Fruit fly (Drosophila melanogaster): ENCODE data around the gene CG42812.

Gene CG42812

DNA sequence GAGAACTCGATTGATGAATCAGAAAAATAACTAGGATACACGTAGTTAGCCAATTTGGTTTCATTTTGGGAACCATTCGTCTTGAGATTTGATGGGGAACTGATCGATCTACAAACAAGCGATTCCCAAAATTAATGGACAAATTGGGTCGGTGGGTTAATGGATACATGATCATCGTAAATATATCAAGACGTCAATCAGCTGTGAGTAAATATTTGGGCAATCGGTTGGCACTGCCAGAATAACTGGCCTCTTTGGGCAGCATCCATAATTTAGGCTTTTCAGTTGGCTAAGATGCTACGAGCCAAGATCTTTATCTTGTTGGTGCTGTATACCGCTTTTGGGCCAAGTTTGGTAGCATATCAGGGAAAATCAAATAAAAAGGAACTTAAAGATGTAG, at the start of gene CG42812, which contains the start of gene CG33341:
Gene CG42812, minus strand, starts transcription at position 101 of the 400 bp plus-strand sequence.
Gene CG33341, plus strand, starts transcription at position 295 of the 400 bp plus-strand sequence.
- TF ChIP-seq usp (GFP tag; optimal IDR thresholded peaks at IDR 0.05) (no peak), CG8478 (optimal IDR thresholded peaks at IDR 0.05) (no peak), pan (optimal IDR thresholded peaks at IDR 0.05) (no peak), EcR (GFP tag; optimal IDR thresholded peaks at IDR 0.05) (no peak), psq (optimal IDR thresholded peaks at IDR 0.05) (no peak), Dll (optimal IDR thresholded peaks at IDR 0.05) (no peak)

- TF ChIP-seq psq (optimal IDR thresholded peaks at IDR 0.05) (no peak), pan (optimal IDR thresholded peaks at IDR 0.05) (no peak), EcR (GFP tag; optimal IDR thresholded peaks at IDR 0.05) (no peak), usp (GFP tag; optimal IDR thresholded peaks at IDR 0.05) (no peak), CG8478 (optimal IDR thresholded peaks at IDR 0.05) (no peak), Dll (optimal IDR thresholded peaks at IDR 0.05) (no peak)
Observed at dm6 chr3R:24392207-24392939, 24.4 kb upstream of the CG42812 start, which contains the start of gene CG13616. CG13616 (plus strand) TSS chr3R:24392889.

DNA sequence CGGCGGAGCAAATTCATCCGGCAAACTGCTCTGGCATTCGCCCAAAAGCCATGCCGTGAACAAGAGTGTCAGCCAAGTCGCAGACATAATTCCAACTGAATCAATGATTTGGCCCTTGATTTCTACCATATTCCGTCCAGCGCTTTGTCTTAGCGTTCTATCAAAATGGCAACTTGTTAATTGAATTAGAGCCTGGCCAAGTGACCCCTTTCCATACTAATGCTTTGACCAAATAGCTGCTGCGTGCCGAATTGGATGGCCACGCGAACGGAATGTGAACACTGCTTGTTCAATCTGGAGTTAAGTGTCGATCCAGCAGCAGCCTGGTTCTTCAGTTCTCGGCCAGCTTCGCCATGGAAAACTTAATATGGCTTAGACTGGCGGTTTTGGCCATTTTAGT, 22.3 kb upstream of the CG42812 start, which contains the start of the genes CG5768 and CG13615:
Gene CG5768, minus strand, starts transcription at position 101 of the 400 bp plus-strand sequence.
Gene CG13615, plus strand, starts transcription at position 280 of the 400 bp plus-strand sequence.
- TF ChIP-seq CG8478 (optimal IDR thresholded peaks at IDR 0.05) = no peak

dm6 chr3R:24386434-24386833, 18.5 kb upstream of the CG42812 start:
- TF ChIP-seq psq (optimal IDR thresholded peaks at IDR 0.05) (no peak), CG8478 (optimal IDR thresholded peaks at IDR 0.05) (no peak), pan (optimal IDR thresholded peaks at IDR 0.05) (no peak), Dll (optimal IDR thresholded peaks at IDR 0.05) (no peak), EcR (GFP tag; optimal IDR thresholded peaks at IDR 0.05) (no peak), usp (GFP tag; optimal IDR thresholded peaks at IDR 0.05) (no peak)

DNA sequence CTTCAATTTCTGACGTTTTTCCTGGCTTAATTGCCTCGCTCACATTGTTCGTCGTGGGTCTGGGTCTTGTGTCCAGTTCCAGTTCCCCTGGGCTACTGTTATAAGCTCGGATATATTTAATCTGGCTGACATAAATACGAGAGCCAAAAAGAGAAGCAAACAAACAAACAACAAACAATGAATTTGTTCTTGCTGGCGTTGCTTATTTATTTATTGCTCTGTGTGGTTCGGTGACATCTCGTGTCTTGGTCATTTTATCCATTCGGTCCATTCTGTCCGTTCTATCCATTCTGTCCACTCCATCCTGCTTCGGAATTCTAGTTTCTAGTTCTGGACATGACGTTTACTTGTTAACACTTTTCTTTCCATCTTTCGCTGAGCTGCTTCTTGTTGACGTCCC, 17.0 kb upstream of the CG42812 start, which contains the start of gene CG17780:
Gene CG17780, minus strand, starts transcription at position 101 of the 400 bp plus-strand sequence.
- no peak for TF ChIP-seq Dll (optimal IDR thresholded peaks at IDR 0.05)
- TF ChIP-seq psq (optimal IDR thresholded peaks at IDR 0.05) = no peak
- no peak for TF ChIP-seq CG8478 (optimal IDR thresholded peaks at IDR 0.05)
- TF ChIP-seq EcR (GFP tag; optimal IDR thresholded peaks at IDR 0.05) = no peak
- TF ChIP-seq usp (GFP tag; optimal IDR thresholded peaks at IDR 0.05) = no peak
- TF ChIP-seq pan (optimal IDR thresholded peaks at IDR 0.05) = no peak

DNA sequence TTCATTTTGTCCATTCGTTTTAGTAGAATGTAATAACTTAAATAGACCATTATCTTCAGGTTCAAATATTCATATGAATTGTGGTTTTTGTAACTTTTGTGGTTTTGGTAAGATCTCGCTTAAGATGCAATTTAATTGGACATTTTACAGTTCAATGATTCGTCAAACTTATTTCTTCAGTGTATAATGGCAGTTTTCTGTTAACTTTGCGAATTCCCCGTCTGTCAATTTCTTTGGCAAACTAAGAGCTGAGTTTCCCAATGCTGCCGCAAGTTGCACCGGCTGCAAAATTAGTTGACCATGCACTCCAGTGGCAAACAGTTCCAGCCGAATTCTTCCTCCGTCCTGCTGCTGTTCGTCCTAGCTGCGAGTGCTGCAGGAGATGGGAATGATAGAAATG, 8.6 kb upstream of the CG42812 start, which contains the start of gene CG33342:
Gene CG33342, plus strand, starts transcription at position 301 of the 400 bp plus-strand sequence.
- TF ChIP-seq CG8478 (optimal IDR thresholded peaks at IDR 0.05) = no peak
- TF ChIP-seq psq (optimal IDR thresholded peaks at IDR 0.05) = no peak
- no peak for TF ChIP-seq usp (GFP tag; optimal IDR thresholded peaks at IDR 0.05)
- TF ChIP-seq Dll (optimal IDR thresholded peaks at IDR 0.05) = no peak
- TF ChIP-seq pan (optimal IDR thresholded peaks at IDR 0.05) = no peak
- TF ChIP-seq EcR (GFP tag; optimal IDR thresholded peaks at IDR 0.05) = no peak

DNA sequence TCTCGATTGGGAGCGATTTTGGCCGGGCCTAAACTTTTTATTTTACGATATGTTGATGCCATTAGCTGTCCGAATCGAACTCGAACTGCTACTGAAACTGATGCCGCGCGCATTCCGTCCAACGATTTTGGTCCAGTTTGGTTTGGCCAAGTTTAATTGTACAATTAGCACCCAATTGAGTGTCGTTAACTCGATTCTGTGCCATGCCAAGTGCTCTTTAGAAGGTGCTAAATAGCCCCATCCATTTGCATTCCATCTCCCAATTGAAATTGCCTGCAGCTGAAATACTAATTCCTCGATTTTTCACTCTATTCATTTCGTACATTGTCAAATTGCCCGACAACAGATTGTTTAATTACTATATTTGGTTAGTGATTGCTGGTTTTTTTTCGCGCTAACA, 7.6 kb upstream of the CG42812 start, which contains the start of gene CG17781:
Gene CG17781, minus strand, starts transcription at position 101 of the 400 bp plus-strand sequence.
- TF ChIP-seq pan (optimal IDR thresholded peaks at IDR 0.05) = no peak
- TF ChIP-seq EcR (GFP tag; optimal IDR thresholded peaks at IDR 0.05) = no peak
- TF ChIP-seq Dll (optimal IDR thresholded peaks at IDR 0.05) = no peak
- TF ChIP-seq usp (GFP tag; optimal IDR thresholded peaks at IDR 0.05) = no peak
- no peak for TF ChIP-seq CG8478 (optimal IDR thresholded peaks at IDR 0.05)
- TF ChIP-seq psq (optimal IDR thresholded peaks at IDR 0.05) = no peak

DNA sequence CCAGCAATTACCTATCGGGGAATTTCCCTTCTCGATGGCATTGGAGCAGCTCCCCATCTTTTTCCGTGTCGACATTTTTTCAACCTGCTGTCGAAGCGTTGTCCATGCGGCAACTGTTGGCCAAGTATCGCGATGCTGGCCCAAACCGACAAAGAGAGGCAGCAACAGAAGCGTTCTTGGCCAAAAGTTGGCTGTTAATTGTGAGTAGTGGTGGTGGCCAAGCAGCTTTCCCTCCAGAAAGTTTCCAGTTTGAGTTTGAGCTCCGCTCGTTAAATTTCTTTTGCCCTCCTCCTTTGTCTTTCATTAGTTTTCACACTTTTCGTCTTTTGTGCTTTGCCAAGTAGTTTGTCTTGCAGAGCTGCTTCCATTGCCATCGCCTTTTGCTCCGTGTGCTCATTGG, 4.7 kb upstream of the CG42812 start, which contains the start of gene CG17782:
Gene CG17782, minus strand, starts transcription at position 101 of the 400 bp plus-strand sequence.
- TF ChIP-seq CG8478 (optimal IDR thresholded peaks at IDR 0.05) = no peak
- no peak for TF ChIP-seq psq (optimal IDR thresholded peaks at IDR 0.05)
- no peak for TF ChIP-seq EcR (GFP tag; optimal IDR thresholded peaks at IDR 0.05)
- TF ChIP-seq Dll (optimal IDR thresholded peaks at IDR 0.05) = no peak
- TF ChIP-seq pan (optimal IDR thresholded peaks at IDR 0.05) = no peak
- no peak for TF ChIP-seq usp (GFP tag; optimal IDR thresholded peaks at IDR 0.05)

dm6 chr3R:24369268-24369667, 1.3 kb upstream of the CG42812 start, which contains the start of gene CG13614:
CG13614 (plus strand) TSS chr3R:24369568.
- no peak for TF ChIP-seq pan (optimal IDR thresholded peaks at IDR 0.05)
- TF ChIP-seq psq (optimal IDR thresholded peaks at IDR 0.05) = no peak
- TF ChIP-seq CG8478 (optimal IDR thresholded peaks at IDR 0.05) = no peak
- no peak for TF ChIP-seq Dll (optimal IDR thresholded peaks at IDR 0.05)
- TF ChIP-seq usp (GFP tag; optimal IDR thresholded peaks at IDR 0.05) = no peak
- TF ChIP-seq EcR (GFP tag; optimal IDR thresholded peaks at IDR 0.05) = no peak

- TF ChIP-seq pan (optimal IDR thresholded peaks at IDR 0.05) (no peak), psq (optimal IDR thresholded peaks at IDR 0.05) (no peak), CG8478 (optimal IDR thresholded peaks at IDR 0.05) (no peak), EcR (GFP tag; optimal IDR thresholded peaks at IDR 0.05) (no peak), Dll (optimal IDR thresholded peaks at IDR 0.05) (no peak), usp (GFP tag; optimal IDR thresholded peaks at IDR 0.05) (no peak)
Observed at dm6 chr3R:24367120-24367519, 844 bp downstream of the CG42812 start, which contains the start of gene CG42811. CG42811 (minus strand) TSS chr3R:24367220.

- TF ChIP-seq CG8478 (optimal IDR thresholded peaks at IDR 0.05) (no peak), psq (optimal IDR thresholded peaks at IDR 0.05) (no peak), usp (GFP tag; optimal IDR thresholded peaks at IDR 0.05) (no peak), Dll (optimal IDR thresholded peaks at IDR 0.05) (no peak), pan (optimal IDR thresholded peaks at IDR 0.05) (no peak), EcR (GFP tag; optimal IDR thresholded peaks at IDR 0.05) (no peak)
Observed at dm6 chr3R:24364880-24365604, 2.9 kb downstream of the CG42812 start, which contains the start of the genes CG17784 and CG13613. CG17784 (minus strand) TSS chr3R:24364980. CG13613 (plus strand) TSS chr3R:24365554.

Measured in whole organism.